Worm (Caenorhabditis elegans): ENCODE measurements around the gene fbxa-165.

DNA sequence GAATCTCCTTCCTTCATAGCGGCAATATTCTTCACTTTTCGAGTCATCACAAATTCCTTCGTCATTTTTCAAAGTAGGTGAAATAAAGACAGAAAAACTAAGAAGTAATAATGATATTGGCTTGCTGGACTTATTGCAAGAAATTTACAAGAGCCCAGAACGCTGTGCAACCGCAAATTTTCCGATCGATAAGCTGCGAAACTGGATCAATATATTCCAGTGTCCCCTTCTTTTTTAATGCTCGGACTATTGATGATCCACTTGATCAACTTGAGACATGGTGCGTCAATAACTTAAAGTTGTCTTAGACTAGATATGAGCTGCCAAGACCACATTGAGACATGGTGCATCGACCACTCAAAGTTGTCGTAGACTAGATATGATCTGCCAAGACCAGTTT, 10.2 kb downstream of the fbxa-165 start, which contains the start of gene bath-33:
- TF ChIP-seq blmp-1 (tag; optimal IDR thresholded peaks at IDR 0.05) (no peak), lsy-2 (tag; optimal IDR thresholded peaks at IDR 0.05) (no peak), bed-3 (GFP tag; optimal IDR thresholded peaks at IDR 0.05) (no peak), nhr-28 (tag; optimal IDR thresholded peaks at IDR 0.05) (no peak), nhr-12 (tag; optimal IDR thresholded peaks at IDR 0.05) (no peak), nhr-237 (tag; optimal IDR thresholded peaks at IDR 0.05) (no peak), pha-4 (tag; optimal IDR thresholded peaks at IDR 0.05) (no peak)
